Worm (Caenorhabditis elegans): ENCODE data around the gene xol-1.

ce11 chrX:8060823-8061222 lies 19.7 kb downstream of the xol-1 start, which contains the start of gene C18A11.3:
- TF ChIP-seq fos-1 (tag; optimal IDR thresholded peaks at IDR 0.05): no peak
- no peak for TF ChIP-seq zag-1 (tag; optimal IDR thresholded peaks at IDR 0.05)
- no peak for TF ChIP-seq pha-4 (tag; optimal IDR thresholded peaks at IDR 0.05)
- no peak for TF ChIP-seq nhr-12 (tag; optimal IDR thresholded peaks at IDR 0.05)
- no peak for TF ChIP-seq nhr-77 (tag; optimal IDR thresholded peaks at IDR 0.05)
- no peak for TF ChIP-seq ceh-16 (tag; optimal IDR thresholded peaks at IDR 0.05)

All from whole organism, L3 larva.